Fruit fly (Drosophila melanogaster): Measurements from ENCODE around the gene CG13403.

The CG13403 gene

dm6 chrX:14149312-14149711, 42.5 kb downstream of the CG13403 start:
- TF ChIP-seq tj (GFP tag; optimal IDR thresholded peaks at IDR 0.05) (no peak), CG12768 (GFP tag; optimal IDR thresholded peaks at IDR 0.05) (no peak), Mnt (GFP tag; optimal IDR thresholded peaks at IDR 0.05) (no peak), kay (GFP tag; ENCODE audit: borderline replicate concordance) (no peak), CG7101 (tag; optimal IDR thresholded peaks at IDR 0.05) (no peak), bab1 (GFP tag; optimal IDR thresholded peaks at IDR 0.05) (no peak), cic (GFP tag; optimal IDR thresholded peaks at IDR 0.05) (no peak), CG14711 (tag; optimal IDR thresholded peaks at IDR 0.05) (no peak), CG5204 (GFP tag; optimal IDR thresholded peaks at IDR 0.05) (no peak), cnc (optimal IDR thresholded peaks at IDR 0.05) (no peak), ovo (GFP tag; optimal IDR thresholded peaks at IDR 0.05) (no peak)

DNA sequence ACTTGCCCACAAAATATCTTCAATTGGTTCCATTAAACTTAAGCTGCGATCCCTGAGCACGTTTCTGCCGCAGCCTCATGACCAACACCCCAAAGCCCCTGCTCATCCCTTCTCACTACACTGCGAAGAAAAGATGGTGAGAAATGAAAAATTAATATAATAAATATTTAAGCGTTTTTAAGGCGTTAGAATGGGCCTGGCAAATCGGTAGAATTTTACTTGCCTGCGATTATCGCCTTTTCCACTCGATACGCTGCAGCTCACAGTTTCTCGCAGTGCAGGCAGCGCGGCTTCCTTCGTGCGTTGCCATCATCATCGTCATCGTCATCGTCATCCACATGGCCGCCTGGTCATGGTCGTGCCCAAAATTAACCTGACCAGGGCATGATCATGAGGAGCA, 43.6 kb downstream of the CG13403 start:
- TF ChIP-seq toe (GFP tag; optimal IDR thresholded peaks at IDR 0.05), result no peak
- no peak for TF ChIP-seq CG14711 (tag; optimal IDR thresholded peaks at IDR 0.05)
- TF ChIP-seq CG1620 (GFP tag; optimal IDR thresholded peaks at IDR 0.05), result no peak
- no peak for TF ChIP-seq Clk (GFP tag; optimal IDR thresholded peaks at IDR 0.05)
- TF ChIP-seq CG12768 (GFP tag; optimal IDR thresholded peaks at IDR 0.05), result no peak
- TF ChIP-seq CG11617 (GFP tag; optimal IDR thresholded peaks at IDR 0.05), result no peak
- TF ChIP-seq tj (GFP tag; optimal IDR thresholded peaks at IDR 0.05), result no peak
- no peak for TF ChIP-seq Mnt (GFP tag; optimal IDR thresholded peaks at IDR 0.05)
- no peak for TF ChIP-seq CG5204 (GFP tag; optimal IDR thresholded peaks at IDR 0.05)
- TF ChIP-seq Crg-1 (GFP tag; optimal IDR thresholded peaks at IDR 0.05), result no peak
- TF ChIP-seq CG33017 (tag; optimal IDR thresholded peaks at IDR 0.05), result no peak
- no peak for TF ChIP-seq cic (GFP tag; optimal IDR thresholded peaks at IDR 0.05)
- TF ChIP-seq bab1 (GFP tag; optimal IDR thresholded peaks at IDR 0.05), result no peak
- TF ChIP-seq Hr96 (GFP tag; optimal IDR thresholded peaks at IDR 0.05), result no peak
- TF ChIP-seq CG7101 (tag; optimal IDR thresholded peaks at IDR 0.05), result no peak
- no peak for TF ChIP-seq ovo (GFP tag; optimal IDR thresholded peaks at IDR 0.05)
- TF ChIP-seq CG7045 (GFP tag; optimal IDR thresholded peaks at IDR 0.05), result no peak
- no peak for TF ChIP-seq kay (GFP tag; ENCODE audit: borderline replicate concordance)

Measured in whole organism, adult.